Worm (Caenorhabditis elegans) whole organism, L4/young adult: ENCODE data around the gene apl-1.
A peak's percentile ranks its signal among the peaks of the same experiment; 100 is the strongest.

Source experiments
- W03F9.2 ChIP-seq: fragments of 150-350 bp; optimal IDR thresholded peaks from 2 replicates; lab custom pipeline; 2014; ENCODE audit warnings: missing biosample characterization, missing genetic modification characterization
- dao-5 ChIP-seq: sonication (generic microtip); optimal IDR thresholded peaks from 2 replicates; lab custom pipeline; 2016; ENCODE audit warnings: missing genotype, missing genetic modification characterization, moderate library complexity, missing compliant biosample characterization
- him-1 ChIP-seq: sonication (generic microtip); optimal IDR thresholded peaks from 2 replicates; lab custom pipeline; 2016; ENCODE audit warnings: missing genotype, missing genetic modification reagents, missing genetic modification characterization, missing compliant biosample characterization

apl-1 gene

ce11 chrX:5133980-5134379 lies 17.3 kb upstream of the apl-1 start, which contains the start of gene tbc-7:
tbc-7 (plus strand) TSS chrX:5134280.
- no peak for TF ChIP-seq him-1 (tag; lab: Kevin White, UChicago)

- TF ChIP-seq him-1 (tag; lab: Kevin White, UChicago): no peak
Measured at ce11 chrX:5131760-5132159, 15.1 kb upstream of the apl-1 start.

ce11 chrX:5129447-5129846 lies 12.8 kb upstream of the apl-1 start:
- no peak for TF ChIP-seq W03F9.2 (tag; lab: Kevin White, UChicago)
- no peak for TF ChIP-seq dao-5 (tag; lab: Kevin White, UChicago)
- no peak for TF ChIP-seq him-1 (tag; lab: Kevin White, UChicago)

ce11 chrX:5124288-5124687 lies 7.6 kb upstream of the apl-1 start:
- TF ChIP-seq him-1 (tag; lab: Kevin White, UChicago): no peak
- no peak for TF ChIP-seq dao-5 (tag; lab: Kevin White, UChicago)
- no peak for TF ChIP-seq W03F9.2 (tag; lab: Kevin White, UChicago)

- TF ChIP-seq W03F9.2 (tag; lab: Kevin White, UChicago) (no peak), him-1 (tag; lab: Kevin White, UChicago) (no peak), dao-5 (tag; lab: Kevin White, UChicago) (no peak)
Measured at ce11 chrX:5122791-5123414, 6.2 kb upstream of the apl-1 start.

- TF ChIP-seq dao-5 (tag; lab: Kevin White, UChicago) (no peak), him-1 (tag; lab: Kevin White, UChicago) (no peak), W03F9.2 (tag; lab: Kevin White, UChicago) (no peak)
Measured at ce11 chrX:5122369-5122768, 5.7 kb upstream of the apl-1 start.

ce11 chrX:5121789-5122188 lies 5.1 kb upstream of the apl-1 start:
- TF ChIP-seq dao-5 (tag; lab: Kevin White, UChicago) (no peak), W03F9.2 (tag; lab: Kevin White, UChicago) (no peak), him-1 (tag; lab: Kevin White, UChicago) (peak; percentile 8)

ce11 chrX:5120807-5121206 lies 4.1 kb upstream of the apl-1 start:
- no peak for TF ChIP-seq dao-5 (tag; lab: Kevin White, UChicago)

ce11 chrX:5120196-5120595 lies 3.5 kb upstream of the apl-1 start:
- TF ChIP-seq dao-5 (tag; lab: Kevin White, UChicago) (no peak), him-1 (tag; lab: Kevin White, UChicago) (no peak), W03F9.2 (tag; lab: Kevin White, UChicago) (no peak)

ce11 chrX:5119686-5120085 lies 3.0 kb upstream of the apl-1 start:
- TF ChIP-seq W03F9.2 (tag; lab: Kevin White, UChicago) (no peak), dao-5 (tag; lab: Kevin White, UChicago) (no peak), him-1 (tag; lab: Kevin White, UChicago) (no peak)

ce11 chrX:5119246-5119645 lies 2.6 kb upstream of the apl-1 start:
- TF ChIP-seq dao-5 (tag; lab: Kevin White, UChicago) (no peak), him-1 (tag; lab: Kevin White, UChicago) (no peak), W03F9.2 (tag; lab: Kevin White, UChicago) (no peak)

- no peak for TF ChIP-seq W03F9.2 (tag; lab: Kevin White, UChicago)
- no peak for TF ChIP-seq him-1 (tag; lab: Kevin White, UChicago)
- no peak for TF ChIP-seq dao-5 (tag; lab: Kevin White, UChicago)
Measured at ce11 chrX:5117571-5117970, 905 bp upstream of the apl-1 start.

ce11 chrX:5116180-5116579 lies 486 bp downstream of the apl-1 start:
- TF ChIP-seq W03F9.2 (tag; lab: Kevin White, UChicago) (no peak), dao-5 (tag; lab: Kevin White, UChicago) (no peak), him-1 (tag; lab: Kevin White, UChicago) (no peak)

- no peak for TF ChIP-seq him-1 (tag; lab: Kevin White, UChicago)
Measured at ce11 chrX:5115511-5115910, 1.2 kb downstream of the apl-1 start.

ce11 chrX:5111894-5112293 lies 4.8 kb downstream of the apl-1 start:
- no peak for TF ChIP-seq dao-5 (tag; lab: Kevin White, UChicago)
- no peak for TF ChIP-seq W03F9.2 (tag; lab: Kevin White, UChicago)
- no peak for TF ChIP-seq him-1 (tag; lab: Kevin White, UChicago)
